Fruit fly (Drosophila melanogaster): Measurements from ENCODE around the gene mthl2.

dm6 chr3L:5640689-5641088 lies 36.1 kb downstream of the mthl2 start:
- TF ChIP-seq lola (GFP tag; optimal IDR thresholded peaks at IDR 0.05) (no peak), psq (GFP tag; optimal IDR thresholded peaks at IDR 0.05) (no peak), fru (GFP tag; optimal IDR thresholded peaks at IDR 0.05) (no peak), OdsH (GFP tag; optimal IDR thresholded peaks at IDR 0.05) (no peak), br (GFP tag; optimal IDR thresholded peaks at IDR 0.05) (no peak), jim (GFP tag; optimal IDR thresholded peaks at IDR 0.05) (no peak)
